Worm (Caenorhabditis elegans): ENCODE results near the gene K09F6.10.

ce11 chrII:2243342-2243741, 45.3 kb downstream of the K09F6.10 start, which contains the start of gene F54A3.2:
- TF ChIP-seq T26A8.4 (GFP tag; IDR thresholded peaks at IDR 0.05) (no peak), unc-130 (GFP tag; optimal IDR thresholded peaks at IDR 0.05) (no peak)
